Worm (Caenorhabditis elegans): Measurements from ENCODE around the gene rpn-11.

The rpn-11 gene

DNA sequence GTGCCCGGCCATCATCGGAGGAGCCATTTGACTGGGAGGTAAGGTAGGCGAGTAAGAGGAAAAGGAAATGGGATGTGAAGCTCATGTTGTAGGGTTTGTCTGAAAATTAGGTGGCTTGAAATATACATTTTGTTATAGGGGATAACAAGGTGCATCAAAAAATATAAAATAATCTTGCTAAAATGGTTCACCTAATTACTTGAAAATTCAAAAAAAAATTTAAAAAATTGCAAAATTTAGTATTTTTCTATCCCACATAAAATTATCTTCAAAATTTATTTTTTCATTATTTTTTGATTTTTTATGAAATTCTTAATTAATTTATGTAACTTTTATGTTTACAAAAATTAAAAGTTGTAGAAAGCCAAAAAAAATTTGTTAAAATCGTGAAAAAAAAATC, 25.7 kb downstream of the rpn-11 start, which contains the start of gene K07D4.6 (continued):
- no peak for TF ChIP-seq unc-130 (GFP tag; optimal IDR thresholded peaks at IDR 0.05)
- TF ChIP-seq ccch-3 (GFP tag; optimal IDR thresholded peaks at IDR 0.05), result no peak
- TF ChIP-seq lsy-27 (tag; optimal IDR thresholded peaks at IDR 0.05; ENCODE audit: borderline replicate concordance, insufficient read depth), result no peak
- TF ChIP-seq nhr-179 (tag; optimal IDR thresholded peaks at IDR 0.05), result no peak
- no peak for TF ChIP-seq mxl-1 (tag; optimal IDR thresholded peaks at IDR 0.05)
- no peak for TF ChIP-seq zim-3 (tag; optimal IDR thresholded peaks at IDR 0.05)

ce11 chrII:4011518-4011917, 32.8 kb downstream of the rpn-11 start:
- TF ChIP-seq zim-3 (tag; optimal IDR thresholded peaks at IDR 0.05) (no peak), F37B4.10 (GFP tag; IDR thresholded peaks at IDR 0.05) (no peak), ztf-22 (GFP tag; optimal IDR thresholded peaks at IDR 0.05) (no peak), F22D6.2 (tag; optimal IDR thresholded peaks at IDR 0.05) (no peak), ekl-4 (GFP tag; IDR thresholded peaks at IDR 0.05) (no peak), rcor-1 (GFP tag; IDR thresholded peaks at IDR 0.05) (no peak), nfya-2 (GFP tag; IDR thresholded peaks at IDR 0.05) (no peak), ztf-18 (tag; optimal IDR thresholded peaks at IDR 0.05) (no peak), him-1 (tag; optimal IDR thresholded peaks at IDR 0.05) (no peak), tbp1 (GFP tag; optimal IDR thresholded peaks at IDR 0.05) (no peak)

ce11 chrII:4007972-4008371, 36.4 kb downstream of the rpn-11 start:
- TF ChIP-seq egrh-3 (GFP tag; IDR thresholded peaks at IDR 0.05) (peak; percentile 37; the same call in 1 of the 2 replicates), zfh-2 (GFP tag; conservative IDR thresholded peaks at IDR 0.05) (peak; percentile 78), sea-2 (GFP tag; IDR thresholded peaks at IDR 0.05) (0 out of 2 replicates have a peak, but pooled peaks have one; percentile 43), hlh-12 (tag; optimal IDR thresholded peaks at IDR 0.05) (no peak), nhr-90 (tag; optimal IDR thresholded peaks at IDR 0.05) (no peak)

DNA sequence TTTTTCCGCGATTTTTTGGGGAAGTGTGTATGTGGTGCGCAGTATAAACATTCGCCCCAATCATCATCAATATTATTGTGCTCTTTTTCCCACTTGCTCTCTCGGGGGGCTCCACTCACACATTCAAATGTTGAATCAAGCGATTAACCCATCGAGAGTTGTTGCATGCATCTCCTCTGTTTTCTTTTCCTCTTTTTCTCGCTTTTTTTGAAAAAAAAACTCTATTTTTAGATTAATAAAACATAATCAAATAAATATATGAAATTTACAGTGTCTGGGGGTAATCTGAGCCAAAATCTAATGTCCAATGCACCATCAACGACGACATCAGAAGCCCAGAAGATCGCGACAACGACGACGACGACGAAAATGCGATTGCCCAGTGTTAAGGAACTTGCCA, 39.7 kb downstream of the rpn-11 start, which contains the start of gene ephx-1:
Gene ephx-1 (plus strand): TSS at position 301 of the 400 bp plus-strand sequence.
- TF ChIP-seq sea-2 (GFP tag; IDR thresholded peaks at IDR 0.05), result no peak
- no peak for TF ChIP-seq sptf-2 (GFP tag; optimal IDR thresholded peaks at IDR 0.05)
- no peak for TF ChIP-seq atf-7 (tag; optimal IDR thresholded peaks at IDR 0.05)
- TF ChIP-seq snpc-1.3 (tag; optimal IDR thresholded peaks at IDR 0.05; ENCODE audit: insufficient read depth), result no peak
- no peak for TF ChIP-seq ztf-25 (GFP tag; IDR thresholded peaks at IDR 0.05)
- TF ChIP-seq lsy-27 (tag; optimal IDR thresholded peaks at IDR 0.05; ENCODE audit: borderline replicate concordance, insufficient read depth), result no peak

- TF ChIP-seq mxl-1 (tag; optimal IDR thresholded peaks at IDR 0.05), result no peak
- no peak for TF ChIP-seq cebp-1 (GFP tag; IDR thresholded peaks at IDR 0.05)
- TF ChIP-seq cebp-1 (tag; optimal IDR thresholded peaks at IDR 0.05), result no peak
- TF ChIP-seq lir-1 (GFP tag; conservative IDR thresholded peaks at IDR 0.05), result no peak
- TF ChIP-seq ztf-28 (GFP tag; IDR thresholded peaks at IDR 0.05), result no peak
- TF ChIP-seq F57A8.1 (GFP tag; optimal IDR thresholded peaks at IDR 0.05), result no peak
- TF ChIP-seq hsf-1 (GFP tag; IDR thresholded peaks at IDR 0.05), result no peak
- no peak for TF ChIP-seq dox-1 (GFP tag; IDR thresholded peaks at IDR 0.05)
- no peak for TF ChIP-seq athp-1 (tag; optimal IDR thresholded peaks at IDR 0.05)
- no peak for TF ChIP-seq snpc-3.4 (tag; optimal IDR thresholded peaks at IDR 0.05)
- TF ChIP-seq sdz-38 (tag; optimal IDR thresholded peaks at IDR 0.05), result no peak
- no peak for TF ChIP-seq ztf-26 (tag; optimal IDR thresholded peaks at IDR 0.05)
- TF ChIP-seq gei-17 (GFP tag; optimal IDR thresholded peaks at IDR 0.05), result no peak
- no peak for TF ChIP-seq sea-2 (GFP tag; IDR thresholded peaks at IDR 0.05)
- TF ChIP-seq chd-7 (tag; optimal IDR thresholded peaks at IDR 0.05), result no peak
- no peak for TF ChIP-seq F57C9.4 (tag; optimal IDR thresholded peaks at IDR 0.05)
- TF ChIP-seq attf-3 (GFP tag; conservative IDR thresholded peaks at IDR 0.05), result no peak
- TF ChIP-seq efl-1 (GFP tag; optimal IDR thresholded peaks at IDR 0.05), result no peak
- no peak for TF ChIP-seq hmg-20 (GFP tag; IDR thresholded peaks at IDR 0.05)
Measured at ce11 chrII:4002134-4002533, 42.2 kb downstream of the rpn-11 start.
